Fruit fly (Drosophila melanogaster) whole organism, embryonic: ENCODE measurements around the gene CG5644.

ENCODE experiments used
- Bdp1 ChIP-seq: fragments of 200-800 bp; sonication (Bioruptor generic); optimal IDR thresholded peaks from 3 replicates; lab custom pipeline; 2016; ENCODE audit warnings: missing biosample characterization, missing genetic modification characterization
- C15 ChIP-seq: fragments of 200-800 bp; sonication (Bioruptor generic); IDR thresholded peaks from 3 replicates; pipeline ENCODE4 v1.3.6; 2022; ENCODE audit warnings: missing biosample characterization, missing genetic modification characterization
- CG10147 ChIP-seq: fragments of 200-800 bp; sonication (Bioruptor generic); optimal IDR thresholded peaks from 2 replicates; lab custom pipeline; 2019; ENCODE audit warnings: missing biosample characterization, mild to moderate bottlenecking, missing genetic modification characterization, moderate library complexity
- CG1024 ChIP-seq: fragments of 200-800 bp; sonication (Bioruptor generic); IDR thresholded peaks from 2 replicates; pipeline ENCODE4 v1.3.6; 2022; ENCODE audit warnings: missing biosample characterization, missing genetic modification characterization
- CG10267 ChIP-seq: fragments of 200-800 bp; sonication (Bioruptor generic); optimal IDR thresholded peaks from 2 replicates; lab custom pipeline; 2018; ENCODE audit warnings: missing biosample characterization, mild to moderate bottlenecking, missing genetic modification characterization, moderate library complexity
- CG12236 ChIP-seq: fragments of 200-800 bp; sonication (Bioruptor generic); optimal IDR thresholded peaks from 2 replicates; lab custom pipeline; 2016; ENCODE audit warnings: missing biosample characterization, missing genetic modification characterization
- CG12942 ChIP-seq: fragments of 200-800 bp; sonication (Bioruptor generic); optimal IDR thresholded peaks from 3 replicates; lab custom pipeline; 2016; ENCODE audit warnings: missing biosample characterization, missing genetic modification characterization
- CG15269 ChIP-seq: fragments of 200-800 bp; sonication (Bioruptor generic); optimal IDR thresholded peaks from 2 replicates; lab custom pipeline; 2018; ENCODE audit warnings: missing biosample characterization, mild to moderate bottlenecking, missing genetic modification characterization, moderate library complexity
- CG1603 ChIP-seq: fragments of 200-800 bp; sonication (Bioruptor generic); optimal IDR thresholded peaks from 2 replicates; lab custom pipeline; 2019; ENCODE audit warnings: missing biosample characterization, mild to moderate bottlenecking, missing genetic modification characterization, moderate library complexity
- CG16813 ChIP-seq: fragments of 200-800 bp; sonication (Bioruptor generic); IDR thresholded peaks from 3 replicates; pipeline ENCODE4 v1.3.6; 2022; ENCODE audit warnings: missing biosample characterization, missing genetic modification characterization; ENCODE audit not compliant: partially characterized antibody
- CG17385 ChIP-seq: fragments of 200-800 bp; sonication (Bioruptor generic); optimal IDR thresholded peaks from 3 replicates; lab custom pipeline; 2018; ENCODE audit warnings: missing biosample characterization, mild to moderate bottlenecking, missing genetic modification characterization
- CG2202 ChIP-seq: fragments of 200-800 bp; sonication (Bioruptor generic); optimal IDR thresholded peaks from 2 replicates; lab custom pipeline; 2018; ENCODE audit warnings: missing biosample characterization, mild to moderate bottlenecking, missing genetic modification characterization
- CG3065 ChIP-seq: fragments of 200-800 bp; sonication (Bioruptor generic); optimal IDR thresholded peaks from 2 replicates; lab custom pipeline; 2016; ENCODE audit warnings: missing biosample characterization, missing genetic modification characterization
- CG31365 ChIP-seq: fragments of 200-800 bp; sonication (Bioruptor generic); optimal IDR thresholded peaks from 2 replicates; lab custom pipeline; 2018; ENCODE audit warnings: missing biosample characterization, mild to moderate bottlenecking, missing genetic modification characterization
- CG32767 ChIP-seq: fragments of 200-800 bp; sonication (Bioruptor generic); IDR thresholded peaks from 2 replicates; pipeline ENCODE4 v1.3.6; 2022; ENCODE audit warnings: missing biosample characterization, missing genetic modification characterization
- CG3838 ChIP-seq: fragments of 200-800 bp; sonication (Bioruptor generic); optimal IDR thresholded peaks from 3 replicates; lab custom pipeline; 2016; ENCODE audit warnings: missing biosample characterization, missing genetic modification characterization
- CG43689 ChIP-seq: fragments of 200-800 bp; sonication (Bioruptor generic); IDR thresholded peaks from 2 replicates; pipeline ENCODE4 v1.3.6; 2022; ENCODE audit warnings: missing biosample characterization, missing genetic modification characterization
- CG5245 ChIP-seq: fragments of 200-800 bp; sonication (Bioruptor generic); optimal IDR thresholded peaks from 3 replicates; lab custom pipeline; 2016; ENCODE audit warnings: missing biosample characterization, missing genetic modification characterization
- CG6254 ChIP-seq: fragments of 200-800 bp; sonication (Bioruptor generic); optimal IDR thresholded peaks from 3 replicates; lab custom pipeline; 2017; ENCODE audit warnings: mild to moderate bottlenecking, missing biosample characterization, missing genetic modification reagents, missing genetic modification characterization
- CG7839 ChIP-seq: fragments of 200-800 bp; sonication (Bioruptor generic); optimal IDR thresholded peaks from 3 replicates; lab custom pipeline; 2018; ENCODE audit warnings: missing biosample characterization, mild to moderate bottlenecking, missing genetic modification characterization, moderate library complexity
- CG7928 ChIP-seq: fragments of 200-800 bp; sonication (Bioruptor generic); optimal IDR thresholded peaks from 2 replicates; lab custom pipeline; 2017; ENCODE audit warnings: missing biosample characterization, mild to moderate bottlenecking, missing genetic modification characterization
- CG8944 ChIP-seq: fragments of 200-800 bp; sonication (Bioruptor generic); optimal IDR thresholded peaks from 3 replicates; lab custom pipeline; 2016; ENCODE audit warnings: missing biosample characterization, missing genetic modification characterization
- Camta ChIP-seq: fragments of 200-800 bp; sonication (Bioruptor generic); optimal IDR thresholded peaks from 2 replicates; lab custom pipeline; 2016; ENCODE audit warnings: missing biosample characterization, missing genetic modification characterization
- Fer2 ChIP-seq: fragments of 200-800 bp; sonication (Bioruptor generic); optimal IDR thresholded peaks from 2 replicates; lab custom pipeline; 2018; ENCODE audit warnings: missing biosample characterization, mild to moderate bottlenecking, missing genetic modification characterization, moderate library complexity
- Gsc ChIP-seq: fragments of 200-800 bp; sonication (Bioruptor generic); IDR thresholded peaks from 2 replicates; pipeline ENCODE4 v1.3.6; 2022; ENCODE audit warnings: missing biosample characterization, missing genetic modification characterization
- HmgD ChIP-seq: fragments of 200-800 bp; sonication (Bioruptor generic); optimal IDR thresholded peaks from 3 replicates; lab custom pipeline; 2016; ENCODE audit warnings: missing biosample characterization, missing genetic modification characterization
- Nf-YA ChIP-seq: fragments of 200-800 bp; sonication (Bioruptor generic); IDR thresholded peaks from 2 replicates; pipeline ENCODE4 v1.3.6; 2022; ENCODE audit warnings: missing biosample characterization, missing genetic modification characterization
- Scr ChIP-seq: fragments of 200-800 bp; sonication (Bioruptor generic); IDR thresholded peaks from 2 replicates; pipeline ENCODE4 v1.3.6; 2022; ENCODE audit warnings: missing biosample characterization, missing genetic modification characterization; ENCODE audit not compliant: partially characterized antibody
- aop ChIP-seq: fragments of 200-800 bp; sonication (Bioruptor generic); IDR thresholded peaks from 2 replicates; pipeline ENCODE4 v1.3.6; 2022; ENCODE audit warnings: missing biosample characterization, missing genetic modification characterization
- ash1 ChIP-seq: fragments of 200-800 bp; sonication (Bioruptor generic); optimal IDR thresholded peaks from 2 replicates; lab custom pipeline; 2018; ENCODE audit warnings: missing biosample characterization, mild to moderate bottlenecking, missing genetic modification characterization
- dan ChIP-seq: fragments of 200-800 bp; sonication (Bioruptor generic); IDR thresholded peaks from 2 replicates; pipeline ENCODE4 v1.3.6; 2022; ENCODE audit warnings: missing biosample characterization, missing genetic modification characterization
- disco-r ChIP-seq: fragments of 200-800 bp; sonication (Bioruptor generic); optimal IDR thresholded peaks from 2 replicates; lab custom pipeline; 2016; ENCODE audit warnings: missing biosample characterization, missing genetic modification characterization
- dm ChIP-seq: fragments of 200-800 bp; sonication (Bioruptor generic); optimal IDR thresholded peaks from 3 replicates; lab custom pipeline; 2016; ENCODE audit warnings: missing biosample characterization, missing genetic modification characterization
- dpn ChIP-seq, 2 experiments: fragments of 200-800 bp; sonication (Bioruptor generic); optimal IDR thresholded peaks; 3 replicates each; lab custom pipeline; 2016; ENCODE audit warnings: missing biosample characterization in 2 of 2, missing genetic modification characterization in 2 of 2
- exex ChIP-seq: fragments of 200-800 bp; sonication (Bioruptor generic); optimal IDR thresholded peaks from 4 replicates; lab custom pipeline; 2018; ENCODE audit warnings: missing biosample characterization, mild to moderate bottlenecking, missing genetic modification characterization, moderate library complexity
- fd96Cb ChIP-seq: fragments of 200-800 bp; sonication (Bioruptor generic); optimal IDR thresholded peaks from 2 replicates; lab custom pipeline; 2018; ENCODE audit warnings: missing biosample characterization, mild to moderate bottlenecking, missing genetic modification characterization, moderate library complexity
- gcm ChIP-seq: fragments of 200-800 bp; sonication (Bioruptor generic); optimal IDR thresholded peaks from 2 replicates; lab custom pipeline; 2019; ENCODE audit warnings: missing biosample characterization, mild to moderate bottlenecking, missing genetic modification characterization, moderate library complexity
- grau ChIP-seq: fragments of 200-800 bp; optimal IDR thresholded peaks from 3 replicates; lab custom pipeline; 2019; ENCODE audit warnings: missing biosample characterization, mild to moderate bottlenecking, missing genetic modification characterization, moderate library complexity
- hb ChIP-seq: fragments of 200-800 bp; sonication (Bioruptor generic); IDR thresholded peaks from 3 replicates; pipeline ENCODE4 v1.3.6; 2022; ENCODE audit warnings: missing biosample characterization, missing genetic modification characterization; ENCODE audit not compliant: partially characterized antibody
- jigr1 ChIP-seq: fragments of 200-800 bp; sonication (Bioruptor generic); IDR thresholded peaks from 3 replicates; pipeline ENCODE4 v1.3.6; 2022; ENCODE audit warnings: missing biosample characterization, missing genetic modification characterization
- kay ChIP-seq: fragments of 200-800 bp; sonication (Bioruptor generic); optimal IDR thresholded peaks from 2 replicates; lab custom pipeline; 2016; ENCODE audit warnings: missing biosample characterization, missing genetic modification characterization
- lbe ChIP-seq: fragments of 200-800 bp; sonication (Bioruptor generic); optimal IDR thresholded peaks from 2 replicates; lab custom pipeline; 2016; ENCODE audit warnings: missing biosample characterization, mild to moderate bottlenecking, missing genetic modification characterization
- prd ChIP-seq, 3 experiments: fragments of >200 bp in 2 of 3; fragments of 200-800 bp in 1 of 3; sonication (Bioruptor generic) in 1 of 3; optimal IDR thresholded peaks in 2 of 3; IDR thresholded peaks in 1 of 3; 2 replicates in 2 of 3; 3 replicates in 1 of 3; pipeline versions ENCODE4 v1.3.6 to Lab custom; 2017 to 2022; ENCODE audit warnings: missing biosample characterization in 1 of 3, missing genetic modification characterization in 1 of 3
- schlank ChIP-seq: fragments of 200-800 bp; sonication (Bioruptor generic); optimal IDR thresholded peaks from 2 replicates; lab custom pipeline; 2018; ENCODE audit warnings: missing biosample characterization, mild to moderate bottlenecking, missing genetic modification characterization
- sima ChIP-seq: fragments of 200-800 bp; sonication (Bioruptor generic); optimal IDR thresholded peaks from 2 replicates; lab custom pipeline; 2016; ENCODE audit warnings: missing biosample characterization, missing genetic modification characterization
- so ChIP-seq: fragments of 200-800 bp; sonication (Bioruptor generic); IDR thresholded peaks from 3 replicates; pipeline ENCODE4 v1.3.6; 2022; ENCODE audit warnings: missing biosample characterization, missing genetic modification characterization
- tap ChIP-seq: fragments of 200-800 bp; optimal IDR thresholded peaks from 3 replicates; lab custom pipeline; 2019; ENCODE audit warnings: missing biosample characterization, mild to moderate bottlenecking, missing genetic modification characterization, moderate library complexity
- tna ChIP-seq: fragments of 200-800 bp; sonication (Bioruptor generic); IDR thresholded peaks from 2 replicates; pipeline ENCODE4 v1.3.6; 2022; ENCODE audit warnings: missing biosample characterization, missing genetic modification characterization; ENCODE audit not compliant: partially characterized antibody
- tx ChIP-seq: fragments of 200-800 bp; sonication (Bioruptor generic); optimal IDR thresholded peaks from 2 replicates; lab custom pipeline; 2016; ENCODE audit warnings: missing biosample characterization, missing genetic modification characterization
- wek ChIP-seq: fragments of 200-800 bp; sonication (Bioruptor generic); optimal IDR thresholded peaks from 3 replicates; lab custom pipeline; 2018; ENCODE audit warnings: missing biosample characterization, mild to moderate bottlenecking, missing genetic modification characterization, moderate library complexity
- wor ChIP-seq: fragments of 200-800 bp; sonication (Bioruptor generic); IDR thresholded peaks from 2 replicates; pipeline ENCODE4 v1.3.6; 2022; ENCODE audit warnings: missing biosample characterization, missing genetic modification characterization

The CG5644 gene

DNA sequence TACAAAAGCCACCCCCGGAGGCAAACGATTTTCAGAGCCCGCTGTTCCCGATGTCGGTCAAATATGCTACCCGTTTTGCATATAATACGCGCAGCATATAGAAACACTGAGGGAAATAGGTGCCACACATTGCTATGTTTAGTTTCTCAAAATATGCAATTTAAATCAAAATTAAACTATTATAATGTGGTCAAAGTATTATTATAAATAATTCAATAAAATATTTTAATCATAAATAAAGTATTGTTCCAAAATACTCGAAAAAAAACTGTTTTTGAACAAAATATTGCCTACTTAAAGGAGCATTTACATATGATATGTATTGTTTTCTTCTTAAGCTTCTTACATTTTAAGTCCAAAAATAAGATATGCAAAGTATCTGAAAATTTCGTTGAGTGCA, 28.7 kb downstream of the CG5644 start (continued):
- TF ChIP-seq CG43689 (GFP tag; lab: Robert Waterston, UW): no peak
- no peak for TF ChIP-seq sima (GFP tag; lab: Kevin White, UChicago)
- no peak for TF ChIP-seq Gsc (GFP tag; lab: Robert Waterston, UW)
- 0 out of 2 replicates have a peak, but pooled peaks have one; percentile 23 for TF ChIP-seq wor (GFP tag; lab: Robert Waterston, UW)
- no peak for TF ChIP-seq C15 (GFP tag; lab: Robert Waterston, UW)
- TF ChIP-seq dm (GFP tag; lab: Kevin White, UChicago): no peak
- TF ChIP-seq disco-r (GFP tag; lab: Kevin White, UChicago): no peak
- no peak for TF ChIP-seq schlank (tag; lab: Kevin White, UChicago)
- no peak for TF ChIP-seq CG2202 (tag; lab: Kevin White, UChicago)
- no peak for TF ChIP-seq Bdp1
- peak in 1 of 2 experiments; percentile 43 for TF ChIP-seq dpn (GFP tag; optimal IDR thresholded peaks at IDR 0.05; lab: Kevin White, UChicago)
- TF ChIP-seq CG7928 (GFP tag; lab: Kevin White, UChicago): no peak
- no peak for TF ChIP-seq kay
- no peak for TF ChIP-seq CG31365 (tag; lab: Kevin White, UChicago)
- no peak for TF ChIP-seq CG5245 (GFP tag; lab: Kevin White, UChicago)
- peak; percentile 39 for TF ChIP-seq gcm (GFP tag; lab: Kevin White, UChicago)
- TF ChIP-seq Camta (GFP tag; lab: Kevin White, UChicago): no peak
- peak; percentile 22 for TF ChIP-seq CG10267 (tag; lab: Kevin White, UChicago)
- no peak for TF ChIP-seq dan
- TF ChIP-seq tna (GFP tag; lab: Robert Waterston, UW): no peak
- TF ChIP-seq Scr (GFP tag; lab: Robert Waterston, UW): no peak
- peak; percentile 70 for TF ChIP-seq CG15269
- no peak for TF ChIP-seq CG1603
- peak; percentile 52 for TF ChIP-seq tap
- TF ChIP-seq so (GFP tag; lab: Robert Waterston, UW): no peak
- peak; percentile 68 for TF ChIP-seq CG7839
- no peak for TF ChIP-seq aop (GFP tag; lab: Robert Waterston, UW)
- no peak for TF ChIP-seq CG1024
- TF ChIP-seq CG12236 (GFP tag; lab: Kevin White, UChicago): no peak
- no peak for TF ChIP-seq exex
- no peak for TF ChIP-seq ash1 (GFP tag; lab: Kevin White, UChicago)
- no peak for TF ChIP-seq CG8944 (GFP tag; lab: Kevin White, UChicago)
- no peak for TF ChIP-seq tx
- TF ChIP-seq CG16813: no peak
- TF ChIP-seq jigr1 (GFP tag; lab: Robert Waterston, UW): no peak
- TF ChIP-seq CG32767 (GFP tag; lab: Robert Waterston, UW): no peak
- no peak for TF ChIP-seq HmgD
- TF ChIP-seq lbe (GFP tag; lab: Kevin White, UChicago): no peak
- no peak for TF ChIP-seq CG10147 (GFP tag; lab: Kevin White, UChicago)
- no peak for TF ChIP-seq wek (GFP tag; lab: Kevin White, UChicago)
- no peak for TF ChIP-seq Nf-YA (GFP tag; lab: Robert Waterston, UW)
- TF ChIP-seq CG3065: no peak
- TF ChIP-seq CG12942 (GFP tag; lab: Kevin White, UChicago): peak; percentile 10
- peak; percentile 66 for TF ChIP-seq fd96Cb
- TF ChIP-seq CG6254 (GFP tag; lab: Kevin White, UChicago): peak; percentile 29
- TF ChIP-seq prd (optimal IDR thresholded peaks at IDR 0.05; lab: Kevin White, UChicago): no peak
- peak; percentile 37; the same call in 1 of the 3 replicates for TF ChIP-seq prd (GFP tag; IDR thresholded peaks at IDR 0.05; lab: Robert Waterston, UW)
- TF ChIP-seq grau (tag; lab: Kevin White, UChicago): peak; percentile 70
- TF ChIP-seq CG17385 (GFP tag; lab: Kevin White, UChicago): peak; percentile 43
- no peak for TF ChIP-seq CG3838 (GFP tag; lab: Kevin White, UChicago)
- no peak for TF ChIP-seq Fer2 (tag; lab: Kevin White, UChicago)
- no peak for TF ChIP-seq hb
